Fruit fly (Drosophila melanogaster): ENCODE measurements around the gene CG15531.

Gene CG15531

DNA sequence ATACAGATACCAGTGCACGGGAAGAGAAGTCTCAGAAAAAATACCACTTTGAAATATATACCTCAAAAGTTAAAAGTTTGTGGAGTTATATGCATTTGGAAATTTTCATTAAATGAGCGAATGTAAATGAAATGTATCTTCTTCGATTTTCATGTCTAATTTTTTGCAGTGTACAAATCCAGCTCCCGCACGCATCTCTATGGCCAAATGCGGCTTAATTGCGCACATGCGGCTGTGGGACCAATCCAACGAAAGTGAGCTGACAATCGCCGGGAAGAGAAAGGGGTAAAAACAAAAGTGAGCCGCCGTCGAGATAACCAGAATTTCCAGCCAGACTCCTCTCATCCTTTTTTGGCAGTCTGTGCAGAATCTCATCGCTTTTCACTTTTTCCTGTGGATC lies 31.9 kb downstream of the CG15531 start (continued):
- no peak for TF ChIP-seq pum (GFP tag; optimal IDR thresholded peaks at IDR 0.05)
- TF ChIP-seq corto (GFP tag; optimal IDR thresholded peaks at IDR 0.05): no peak
- no peak for TF ChIP-seq CG17829 (tag; optimal IDR thresholded peaks at IDR 0.05)
- no peak for TF ChIP-seq CG4282 (GFP tag; optimal IDR thresholded peaks at IDR 0.05)
- peak; percentile 7 for TF ChIP-seq CG10209 (GFP tag; optimal IDR thresholded peaks at IDR 0.05)
- TF ChIP-seq esg (GFP tag; conservative IDR thresholded peaks at IDR 0.05): peak; percentile 45
- TF ChIP-seq HLHmδ (GFP tag; optimal IDR thresholded peaks at IDR 0.05): no peak
- no peak for TF ChIP-seq sug (tag; optimal IDR thresholded peaks at IDR 0.05)
- TF ChIP-seq ERR (GFP tag; optimal IDR thresholded peaks at IDR 0.05): no peak
- no peak for TF ChIP-seq jigr1 (GFP tag; IDR thresholded peaks at IDR 0.05)
- no peak for TF ChIP-seq CG7786 (GFP tag; optimal IDR thresholded peaks at IDR 0.05)
- TF ChIP-seq PHDP (tag; optimal IDR thresholded peaks at IDR 0.05): peak; percentile 9
- no peak for TF ChIP-seq CG10147 (GFP tag; optimal IDR thresholded peaks at IDR 0.05)
- peak; percentile 19 for TF ChIP-seq CG12219 (GFP tag; optimal IDR thresholded peaks at IDR 0.05)
- TF ChIP-seq E2f1 (GFP tag; IDR thresholded peaks at IDR 0.05): peak; percentile 31; the same call in 1 of the 2 replicates
- peak; percentile 38; the same call in 1 of the 2 replicates for TF ChIP-seq CG6689 (GFP tag; IDR thresholded peaks at IDR 0.05)
- peak; percentile 12 for TF ChIP-seq bab2 (GFP tag; optimal IDR thresholded peaks at IDR 0.05)
- peak; percentile 63 for TF ChIP-seq Ptx1 (GFP tag; IDR thresholded peaks at IDR 0.05)
- TF ChIP-seq CG12942 (GFP tag; optimal IDR thresholded peaks at IDR 0.05): no peak
- no peak for TF ChIP-seq CG6654 (GFP tag; optimal IDR thresholded peaks at IDR 0.05)
- no peak for TF ChIP-seq cwo (GFP tag; optimal IDR thresholded peaks at IDR 0.05)
- no peak for TF ChIP-seq CrebB (tag; optimal IDR thresholded peaks at IDR 0.05)
- no peak for TF ChIP-seq Atf-2 (GFP tag; optimal IDR thresholded peaks at IDR 0.05)
- TF ChIP-seq CG18011 (GFP tag; optimal IDR thresholded peaks at IDR 0.05): no peak
- TF ChIP-seq B-H2 (GFP tag; optimal IDR thresholded peaks at IDR 0.05): no peak
- TF ChIP-seq Tbp (GFP tag; optimal IDR thresholded peaks at IDR 0.05): no peak
- no peak for TF ChIP-seq CG11456 (GFP tag; IDR thresholded peaks at IDR 0.05)
- TF ChIP-seq CG10565 (GFP tag; optimal IDR thresholded peaks at IDR 0.05): no peak
- no peak for TF ChIP-seq abd-A (tag; optimal IDR thresholded peaks at IDR 0.05)
- TF ChIP-seq Lpt (GFP tag; optimal IDR thresholded peaks at IDR 0.05): no peak
- TF ChIP-seq tio (GFP tag; optimal IDR thresholded peaks at IDR 0.05): no peak
- TF ChIP-seq CG10543 (GFP tag; optimal IDR thresholded peaks at IDR 0.05): no peak
- TF ChIP-seq pros (GFP tag; optimal IDR thresholded peaks at IDR 0.05): no peak
- no peak for TF ChIP-seq CG12299 (tag; optimal IDR thresholded peaks at IDR 0.05)
- TF ChIP-seq CG4404 (GFP tag; IDR thresholded peaks at IDR 0.05): no peak
- TF ChIP-seq dmrt99B (tag; optimal IDR thresholded peaks at IDR 0.05): peak; percentile 64
- TF ChIP-seq CG32767 (GFP tag; IDR thresholded peaks at IDR 0.05): 0 out of 2 replicates have a peak, but pooled peaks have one; percentile 22
- TF ChIP-seq CG4854 (GFP tag; optimal IDR thresholded peaks at IDR 0.05): no peak
- TF ChIP-seq stc (GFP tag; IDR thresholded peaks at IDR 0.05): peak; percentile 52; the same call in 1 of the 2 replicates
- no peak; the same call in 1 of the 2 replicates for TF ChIP-seq ap (GFP tag; IDR thresholded peaks at IDR 0.05)
- TF ChIP-seq CG16779 (GFP tag; IDR thresholded peaks at IDR 0.05): no peak
- TF ChIP-seq MBD-R2 (GFP tag; IDR thresholded peaks at IDR 0.05): no peak
- no peak for TF ChIP-seq CG12659 (GFP tag; optimal IDR thresholded peaks at IDR 0.05)
- TF ChIP-seq bsh (GFP tag; optimal IDR thresholded peaks at IDR 0.05): peak in 1 of 2 experiments; percentile 45
- no peak for TF ChIP-seq kay (GFP tag; optimal IDR thresholded peaks at IDR 0.05)
- peak; percentile 5 for TF ChIP-seq CG12391 (tag; optimal IDR thresholded peaks at IDR 0.05)
- no peak for TF ChIP-seq HHEX (GFP tag; optimal IDR thresholded peaks at IDR 0.05)
- peak; percentile 58 for TF ChIP-seq ATbp (GFP tag; optimal IDR thresholded peaks at IDR 0.05)
- TF ChIP-seq CG43689 (GFP tag; IDR thresholded peaks at IDR 0.05): no peak
- TF ChIP-seq psq (GFP tag; optimal IDR thresholded peaks at IDR 0.05): no peak
- TF ChIP-seq CG15514 (GFP tag; optimal IDR thresholded peaks at IDR 0.05): no peak

Measured in whole organism, embryonic.